Worm (Caenorhabditis elegans) whole organism, mixed stage, embryonic: ENCODE measurements around the gene mrps-18A.
A peak's percentile ranks its signal among the peaks of the same experiment; 100 is the strongest.

ENCODE experiments used
- elt-1 ChIP-seq: sonication (generic microtip); optimal IDR thresholded peaks from 2 replicates; lab custom pipeline; 2017; ENCODE audit warnings: missing genetic modification characterization, mild to moderate bottlenecking, missing compliant biosample characterization, antibody characterized with exemption, moderate library complexity, borderline replicate concordance; ENCODE audit not compliant: insufficient read depth
- nhr-237 ChIP-seq: fragments of 150-350 bp; optimal IDR thresholded peaks from 2 replicates; lab custom pipeline; 2014; ENCODE audit warnings: missing biosample characterization, missing genetic modification characterization

ce11 chrIII:8358213-8358672, 26.5 kb upstream of the mrps-18A start, which contains the start of the genes R05D3.8 and rfp-1:
- TF ChIP-seq nhr-237 (peak; percentile 75), elt-1 (tag; lab: Kevin White, UChicago) (no peak)
